Fruit fly (Drosophila melanogaster) whole organism, embryonic: ENCODE results near the gene Grip91.
A peak's percentile ranks its signal among the peaks of the same experiment; 100 is the strongest.

Source experiments
- BEAF-32 ChIP-seq: fragments of 200-800 bp; sonication (Bioruptor generic); optimal IDR thresholded peaks from 3 replicates; lab custom pipeline; 2017; ENCODE audit warnings: missing biosample characterization, missing genetic modification characterization, mild to moderate bottlenecking, moderate library complexity, missing genetic modification reagents
- CG10267 ChIP-seq: fragments of 200-800 bp; sonication (Bioruptor generic); optimal IDR thresholded peaks from 2 replicates; lab custom pipeline; 2018; ENCODE audit warnings: missing biosample characterization, mild to moderate bottlenecking, missing genetic modification characterization, moderate library complexity
- CG10274 ChIP-seq: fragments of 200-800 bp; sonication (Bioruptor generic); optimal IDR thresholded peaks from 3 replicates; lab custom pipeline; 2017; ENCODE audit warnings: missing biosample characterization, mild to moderate bottlenecking, missing genetic modification characterization
- CG11398 ChIP-seq: fragments of 200-800 bp; sonication (Bioruptor generic); optimal IDR thresholded peaks from 2 replicates; lab custom pipeline; 2016; ENCODE audit warnings: missing biosample characterization, missing genetic modification characterization
- CG12236 ChIP-seq: fragments of 200-800 bp; sonication (Bioruptor generic); optimal IDR thresholded peaks from 2 replicates; lab custom pipeline; 2016; ENCODE audit warnings: missing biosample characterization, missing genetic modification characterization
- CG12659 ChIP-seq: fragments of 200-800 bp; sonication (Bioruptor generic); optimal IDR thresholded peaks from 3 replicates; lab custom pipeline; 2017; ENCODE audit warnings: mild to moderate bottlenecking, missing biosample characterization, missing genetic modification reagents, missing genetic modification characterization
- CG12769 ChIP-seq: fragments of 200-800 bp; sonication (Bioruptor generic); optimal IDR thresholded peaks from 2 replicates; lab custom pipeline; 2019; ENCODE audit warnings: missing biosample characterization, mild to moderate bottlenecking, missing genetic modification characterization, moderate library complexity
- CG13624 ChIP-seq: fragments of 200-800 bp; sonication (Bioruptor generic); optimal IDR thresholded peaks from 2 replicates; lab custom pipeline; 2016; ENCODE audit warnings: missing biosample characterization, missing genetic modification characterization
- CG15514 ChIP-seq: fragments of 200-800 bp; sonication (Bioruptor generic); optimal IDR thresholded peaks from 3 replicates; lab custom pipeline; 2017; ENCODE audit warnings: missing biosample characterization, missing genetic modification characterization, mild to moderate bottlenecking, moderate library complexity, missing genetic modification reagents
- CG1603 ChIP-seq: fragments of 200-800 bp; sonication (Bioruptor generic); optimal IDR thresholded peaks from 2 replicates; lab custom pipeline; 2019; ENCODE audit warnings: missing biosample characterization, mild to moderate bottlenecking, missing genetic modification characterization, moderate library complexity
- CG16813 ChIP-seq: fragments of 200-800 bp; sonication (Bioruptor generic); IDR thresholded peaks from 3 replicates; pipeline ENCODE4 v1.3.6; 2022; ENCODE audit warnings: missing biosample characterization, missing genetic modification characterization; ENCODE audit not compliant: partially characterized antibody
- CG17186 ChIP-seq: fragments of 200-800 bp; sonication (Bioruptor generic); optimal IDR thresholded peaks from 3 replicates; lab custom pipeline; 2017; ENCODE audit warnings: missing biosample characterization, missing genetic modification reagents, missing genetic modification characterization
- CG17802 ChIP-seq: fragments of 200-800 bp; sonication (Bioruptor generic); optimal IDR thresholded peaks from 2 replicates; lab custom pipeline; 2018; ENCODE audit warnings: missing biosample characterization, mild to moderate bottlenecking, missing genetic modification characterization, moderate library complexity
- CG17829 ChIP-seq: fragments of 200-800 bp; optimal IDR thresholded peaks from 2 replicates; lab custom pipeline; 2019; ENCODE audit warnings: missing biosample characterization, mild to moderate bottlenecking, missing genetic modification characterization, moderate library complexity
- CG34376 ChIP-seq: fragments of 200-800 bp; sonication (Bioruptor generic); optimal IDR thresholded peaks from 2 replicates; lab custom pipeline; 2018; ENCODE audit warnings: missing biosample characterization, mild to moderate bottlenecking, missing genetic modification characterization
- CG3847 ChIP-seq: fragments of 200-800 bp; sonication (Bioruptor generic); IDR thresholded peaks from 2 replicates; pipeline ENCODE4 v1.3.6; 2022; ENCODE audit warnings: missing biosample characterization, missing genetic modification characterization
- CG4617 ChIP-seq: fragments of 200-800 bp; sonication (Bioruptor generic); optimal IDR thresholded peaks from 3 replicates; lab custom pipeline; 2016; ENCODE audit warnings: missing biosample characterization, missing genetic modification characterization, borderline replicate concordance
- CG7839 ChIP-seq: fragments of 200-800 bp; sonication (Bioruptor generic); optimal IDR thresholded peaks from 3 replicates; lab custom pipeline; 2018; ENCODE audit warnings: missing biosample characterization, mild to moderate bottlenecking, missing genetic modification characterization, moderate library complexity
- CG8290 ChIP-seq, 3 experiments: fragments of 200-800 bp; sonication (Bioruptor generic); optimal IDR thresholded peaks; 2 replicates each; lab custom pipeline; 2016 to 2019; ENCODE audit warnings: missing biosample characterization in 3 of 3, missing genetic modification characterization in 3 of 3, mild to moderate bottlenecking in 2 of 3, moderate library complexity in 1 of 3
- CG8924 ChIP-seq: fragments of 200-800 bp; optimal IDR thresholded peaks from 3 replicates; lab custom pipeline; 2019; ENCODE audit warnings: missing biosample characterization, mild to moderate bottlenecking, missing genetic modification characterization, moderate library complexity
- CG9215 ChIP-seq: fragments of 200-800 bp; sonication (Bioruptor generic); IDR thresholded peaks from 2 replicates; pipeline ENCODE4 v1.3.6; 2022; ENCODE audit warnings: missing biosample characterization, missing genetic modification characterization
- Dbx ChIP-seq: fragments of 200-800 bp; sonication (Bioruptor generic); IDR thresholded peaks from 3 replicates; pipeline ENCODE4 v1.3.6; 2022; ENCODE audit warnings: missing biosample characterization, missing genetic modification characterization
- Elba2 ChIP-seq: fragments of 200-800 bp; sonication (Bioruptor generic); optimal IDR thresholded peaks from 3 replicates; lab custom pipeline; 2016; ENCODE audit warnings: missing biosample characterization, missing genetic modification characterization
- Ets97D ChIP-seq: fragments of 200-800 bp; sonication (Bioruptor generic); optimal IDR thresholded peaks from 3 replicates; lab custom pipeline; 2016; ENCODE audit warnings: missing biosample characterization, missing genetic modification characterization
- GATAe ChIP-seq: fragments of 200-800 bp; sonication (Bioruptor generic); conservative IDR thresholded peaks from 2 replicates; pipeline ENCODE4 v1.3.6; 2022; ENCODE audit warnings: missing biosample characterization, missing genetic modification characterization
- HLH3B ChIP-seq: fragments of 200-800 bp; sonication (Bioruptor generic); IDR thresholded peaks from 2 replicates; pipeline ENCODE4 v1.3.6; 2022; ENCODE audit warnings: missing biosample characterization, missing genetic modification characterization
- HmgD ChIP-seq: fragments of 200-800 bp; sonication (Bioruptor generic); optimal IDR thresholded peaks from 3 replicates; lab custom pipeline; 2016; ENCODE audit warnings: missing biosample characterization, missing genetic modification characterization
- Hmr ChIP-seq: fragments of 200-800 bp; sonication (Bioruptor generic); optimal IDR thresholded peaks from 3 replicates; lab custom pipeline; 2017; ENCODE audit warnings: mild to moderate bottlenecking, missing biosample characterization, missing genetic modification reagents, missing genetic modification characterization
- Nf-YC ChIP-seq: fragments of 200-800 bp; optimal IDR thresholded peaks from 3 replicates; lab custom pipeline; 2019; ENCODE audit warnings: missing biosample characterization, mild to moderate bottlenecking, missing genetic modification characterization, moderate library complexity
- Pdp1 ChIP-seq, 2 experiments: fragments of 200-800 bp; sonication (Bioruptor generic); optimal IDR thresholded peaks; 3 replicates each; lab custom pipeline; 2016; ENCODE audit warnings: missing biosample characterization in 2 of 2, missing genetic modification characterization in 2 of 2, mild to moderate bottlenecking in 1 of 2, moderate library complexity in 1 of 2
- Taf1 ChIP-seq: fragments of 200-800 bp; sonication (Bioruptor generic); IDR thresholded peaks from 2 replicates; pipeline ENCODE4 v1.3.6; 2022; ENCODE audit warnings: missing biosample characterization, missing genetic modification characterization
- Xbp1 ChIP-seq: fragments of 200-800 bp; sonication (Bioruptor generic); optimal IDR thresholded peaks from 3 replicates; lab custom pipeline; 2016; ENCODE audit warnings: missing biosample characterization, mild to moderate bottlenecking, missing genetic modification characterization
- bbx ChIP-seq: fragments of 200-800 bp; sonication (Bioruptor generic); IDR thresholded peaks from 2 replicates; pipeline ENCODE4 v1.3.6; 2022; ENCODE audit warnings: missing biosample characterization, missing genetic modification characterization; ENCODE audit not compliant: partially characterized antibody
- chinmo ChIP-seq: fragments of 200-800 bp; sonication (Bioruptor generic); IDR thresholded peaks from 4 replicates; pipeline ENCODE4 v1.3.6; 2022; ENCODE audit warnings: missing biosample characterization, missing genetic modification characterization; ENCODE audit not compliant: partially characterized antibody
- dati ChIP-seq: fragments of 200-800 bp; sonication (Bioruptor generic); IDR thresholded peaks from 2 replicates; pipeline ENCODE4 v1.3.6; 2022; ENCODE audit warnings: missing biosample characterization, missing genetic modification characterization
- gt ChIP-seq: fragments of 200-800 bp; sonication (Bioruptor generic); IDR thresholded peaks from 2 replicates; pipeline ENCODE4 v1.3.6; 2022; ENCODE audit warnings: missing biosample characterization, missing genetic modification characterization
- insv ChIP-seq, 2 experiments: fragments of 200-800 bp; sonication (Bioruptor generic); optimal IDR thresholded peaks; 3 replicates each; lab custom pipeline; 2016 to 2018; ENCODE audit warnings: missing biosample characterization in 2 of 2, missing genetic modification characterization in 2 of 2
- inv ChIP-seq: fragments of 200-800 bp; sonication (Bioruptor generic); IDR thresholded peaks from 2 replicates; pipeline ENCODE4 v1.3.6; 2022; ENCODE audit warnings: missing biosample characterization, missing genetic modification characterization; ENCODE audit not compliant: partially characterized antibody
- kni ChIP-seq: fragments of 200-800 bp; sonication (Bioruptor generic); optimal IDR thresholded peaks from 3 replicates; lab custom pipeline; 2017; ENCODE audit warnings: mild to moderate bottlenecking, missing biosample characterization, missing genetic modification reagents, missing genetic modification characterization
- knrl ChIP-seq: fragments of 200-800 bp; sonication (Bioruptor generic); IDR thresholded peaks from 3 replicates; pipeline ENCODE4 v1.3.6; 2022; ENCODE audit warnings: missing biosample characterization, missing genetic modification characterization; ENCODE audit not compliant: partially characterized antibody
- nmo ChIP-seq: fragments of 200-800 bp; sonication (Bioruptor generic); optimal IDR thresholded peaks from 2 replicates; lab custom pipeline; 2018; ENCODE audit warnings: missing biosample characterization, mild to moderate bottlenecking, missing genetic modification characterization, moderate library complexity
- sd ChIP-seq: fragments of 200-800 bp; sonication (Bioruptor generic); optimal IDR thresholded peaks from 3 replicates; lab custom pipeline; 2018; ENCODE audit warnings: missing biosample characterization, mild to moderate bottlenecking, missing genetic modification characterization, moderate library complexity
- sens ChIP-seq: fragments of 200-800 bp; sonication (Bioruptor generic); peaks from one replicate; lab custom pipeline; 2016; ENCODE audit warnings: missing biosample characterization, missing genetic modification characterization
- sisA ChIP-seq: fragments of 200-800 bp; sonication (Bioruptor generic); IDR thresholded peaks from 2 replicates; pipeline ENCODE4 v1.3.6; 2022; ENCODE audit warnings: missing biosample characterization, missing genetic modification characterization
- slbo ChIP-seq: fragments of 200-800 bp; sonication (Bioruptor generic); IDR thresholded peaks from 2 replicates; pipeline ENCODE4 v1.3.6; 2022; ENCODE audit warnings: missing biosample characterization, missing genetic modification characterization
- ssp ChIP-seq: fragments of 200-800 bp; sonication (Bioruptor generic); IDR thresholded peaks from 2 replicates; pipeline ENCODE4 v1.3.6; 2022; ENCODE audit warnings: missing biosample characterization, missing genetic modification characterization
- trem ChIP-seq: fragments of 200-800 bp; optimal IDR thresholded peaks from 3 replicates; lab custom pipeline; 2019; ENCODE audit warnings: missing biosample characterization, mild to moderate bottlenecking, missing genetic modification characterization, moderate library complexity
- zfh2 ChIP-seq: fragments of 200-800 bp; sonication (Bioruptor generic); optimal IDR thresholded peaks from 2 replicates; lab custom pipeline; 2016; ENCODE audit warnings: missing biosample characterization, missing genetic modification characterization

Gene Grip91

dm6 chrX:13744599-13745052, at the start of gene Grip91 (continued):
- peak in 1 of 2 experiments; percentile 19 for TF ChIP-seq insv (GFP tag; optimal IDR thresholded peaks at IDR 0.05; lab: Kevin White, UChicago)
- TF ChIP-seq sd (tag; lab: Kevin White, UChicago): peak; percentile 26
- TF ChIP-seq CG15514 (GFP tag; lab: Kevin White, UChicago): peak; percentile 75
- no peak for TF ChIP-seq CG17186
- TF ChIP-seq inv: 0 out of 2 replicates have a peak, but pooled peaks have one; percentile 24
- peak; percentile 65 for TF ChIP-seq CG1603 (tag; lab: Kevin White, UChicago)
- TF ChIP-seq bbx (GFP tag; lab: Robert Waterston, UW): peak; percentile 43; the same call in 1 of the 2 replicates
- TF ChIP-seq GATAe: no peak
- peak; percentile 78 for TF ChIP-seq CG3847 (GFP tag; lab: Robert Waterston, UW)
- no peak for TF ChIP-seq CG7839 (tag; lab: Kevin White, UChicago)
- TF ChIP-seq CG8290 (GFP tag; optimal IDR thresholded peaks at IDR 0.05; lab: Kevin White, UChicago): peak; percentile 25
- TF ChIP-seq CG8290 (tag; optimal IDR thresholded peaks at IDR 0.05; lab: Kevin White, UChicago): peak in 1 of 2 experiments; percentile 29
- TF ChIP-seq HLH3B: no peak
- TF ChIP-seq Ets97D (GFP tag; lab: Kevin White, UChicago): peak; percentile 67
- TF ChIP-seq Elba2 (GFP tag; lab: Kevin White, UChicago): peak; percentile 87
- peak; percentile 54 for TF ChIP-seq nmo (GFP tag; lab: Kevin White, UChicago)
- peak; percentile 61 for TF ChIP-seq trem
- TF ChIP-seq chinmo: 0 out of 4 replicates have a peak, but pooled peaks have one; percentile 45
- TF ChIP-seq BEAF-32 (GFP tag; lab: Kevin White, UChicago): peak; percentile 52
- TF ChIP-seq HmgD (GFP tag; lab: Kevin White, UChicago): no peak
- TF ChIP-seq CG16813 (GFP tag; lab: Robert Waterston, UW): peak; percentile 45; the same call in 1 of the 3 replicates
- TF ChIP-seq CG12659: peak; percentile 74
- TF ChIP-seq CG12769 (tag; lab: Kevin White, UChicago): peak; percentile 10
- TF ChIP-seq Nf-YC (tag; lab: Kevin White, UChicago): peak; percentile 66
- peak; percentile 21; the same call in 1 of the 2 replicates for TF ChIP-seq slbo (GFP tag; lab: Robert Waterston, UW)
- peak; percentile 18 for TF ChIP-seq CG10267 (tag; lab: Kevin White, UChicago)
- TF ChIP-seq dati (GFP tag; lab: Robert Waterston, UW): no peak
- TF ChIP-seq CG11398: no peak
- TF ChIP-seq Pdp1 (GFP tag; optimal IDR thresholded peaks at IDR 0.05; lab: Kevin White, UChicago): peak in 1 of 2 experiments; percentile 36
- no peak for TF ChIP-seq ssp (GFP tag; lab: Robert Waterston, UW)
- peak; percentile 35 for TF ChIP-seq CG8924 (tag; lab: Kevin White, UChicago)
- peak; percentile 57 for TF ChIP-seq CG4617 (GFP tag; lab: Kevin White, UChicago)
- TF ChIP-seq CG10274 (GFP tag; lab: Kevin White, UChicago): no peak
- no peak for TF ChIP-seq kni (GFP tag; lab: Kevin White, UChicago)
- TF ChIP-seq sens: peak; percentile 71
- peak; percentile 31 for TF ChIP-seq Hmr
- TF ChIP-seq CG17829 (tag; lab: Kevin White, UChicago): peak; percentile 33
- no peak for TF ChIP-seq Taf1
- TF ChIP-seq Dbx (GFP tag; lab: Robert Waterston, UW): peak; percentile 26; the same call in 1 of the 3 replicates
- peak; percentile 4 for TF ChIP-seq CG34376 (GFP tag; lab: Kevin White, UChicago)
- TF ChIP-seq CG12236 (GFP tag; lab: Kevin White, UChicago): no peak
- TF ChIP-seq knrl (GFP tag; lab: Robert Waterston, UW): 0 out of 3 replicates have a peak, but pooled peaks have one; percentile 50
- TF ChIP-seq sisA (GFP tag; lab: Robert Waterston, UW): no peak
- no peak for TF ChIP-seq Xbp1 (GFP tag; lab: Kevin White, UChicago)
- TF ChIP-seq zfh2 (GFP tag; lab: Kevin White, UChicago): peak; percentile 11
- TF ChIP-seq CG9215 (GFP tag; lab: Robert Waterston, UW): 0 out of 2 replicates have a peak, but pooled peaks have one; percentile 8
- TF ChIP-seq gt (GFP tag; lab: Robert Waterston, UW): no peak
- TF ChIP-seq CG13624 (GFP tag; lab: Kevin White, UChicago): peak; percentile 22
- no peak for TF ChIP-seq CG17802
